Worm (Caenorhabditis elegans): ENCODE results near the gene Y53G8AM.7.

- TF ChIP-seq dao-5 (tag; optimal IDR thresholded peaks at IDR 0.05) (no peak), W03F9.2 (tag; optimal IDR thresholded peaks at IDR 0.05) (no peak), him-1 (tag; optimal IDR thresholded peaks at IDR 0.05) (no peak)
These were observed 8.2 kb downstream of the Y53G8AM.7 start, which contains the start of gene nspg-7.2 for ce11 chrIII:3258306-3258705.
